Fruit fly (Drosophila melanogaster) Kc167 (cell line): ENCODE results near the gene Kaz.

ENCODE experiments used
- Myc ChIP-seq: fragments of >200 bp; optimal IDR thresholded peaks from 2 replicates; lab custom pipeline; 2017; ENCODE audit warnings: missing external identifiers
- Sin3A ChIP-seq: fragments of >200 bp; optimal IDR thresholded peaks from 2 replicates; lab custom pipeline; 2018; ENCODE audit warnings: missing external identifiers
- h ChIP-seq: fragments of >200 bp; optimal IDR thresholded peaks from 3 replicates; lab custom pipeline; 2018; ENCODE audit warnings: missing external identifiers
- psq ChIP-seq: fragments of >200 bp; optimal IDR thresholded peaks from 2 replicates; lab custom pipeline; 2017; ENCODE audit warnings: missing external identifiers
- ttk ChIP-seq: sonication (Bioruptor generic); optimal IDR thresholded peaks from 2 replicates; lab custom pipeline; 2017; ENCODE audit warnings: missing external identifiers

dm6 chr3R:24850420-24850819, 20.7 kb upstream of the Kaz start, which contains the start of gene CG7006:
- TF ChIP-seq Myc (lab: Kevin White, UChicago) (no peak), Sin3A (lab: Kevin White, UChicago) (no peak), h (no peak), psq (lab: Kevin White, UChicago) (no peak), ttk (lab: Kevin White, UChicago) (no peak)
